Worm (Caenorhabditis elegans) whole organism, young adult: ENCODE results near the gene C52D10.3.

Experiments used
- ama-1 ChIP-seq, 3 experiments: fragments of 150-350 bp in 1 of 3; sonication (generic microtip) in 2 of 3; optimal IDR thresholded peaks; 2 replicates each; lab custom pipeline; 2014 to 2018; ENCODE audit warnings: missing biosample characterization in 2 of 3, missing genetic modification characterization in 2 of 3, missing genetic modification reagents in 2 of 3
- ets-4 ChIP-seq: fragments of 200-800 bp; sonication (Bioruptor generic); optimal IDR thresholded peaks from 2 replicates; lab custom pipeline; 2018; ENCODE audit warnings: mild to moderate bottlenecking, missing genetic modification characterization, missing compliant biosample characterization
- fkh-3 ChIP-seq: sonication (generic microtip); optimal IDR thresholded peaks from 2 replicates; lab custom pipeline; 2016; ENCODE audit warnings: mild to moderate bottlenecking, missing genetic modification characterization, missing compliant biosample characterization
- nfya-1 ChIP-seq: sonication (generic microtip); optimal IDR thresholded peaks from 2 replicates; lab custom pipeline; 2017; ENCODE audit warnings: antibody characterized with exemption, missing compliant biosample characterization, missing genetic modification characterization, borderline replicate concordance; ENCODE audit not compliant: insufficient read depth
- rcor-1 ChIP-seq: fragments of 200-800 bp; sonication (Bioruptor generic); IDR thresholded peaks from 2 replicates; pipeline ENCODE4 v1.3.6; 2022; ENCODE audit warnings: missing genetic modification reagents, missing genetic modification characterization, missing compliant biosample characterization
- unc-130 ChIP-seq: sonication (generic microtip); optimal IDR thresholded peaks from 2 replicates; lab custom pipeline; 2016; ENCODE audit warnings: missing genetic modification reagents, missing genetic modification characterization, missing compliant biosample characterization
- ztf-3 ChIP-seq: fragments of 200-800 bp; sonication (Bioruptor generic); optimal IDR thresholded peaks from 2 replicates; lab custom pipeline; 2018; ENCODE audit warnings: mild to moderate bottlenecking, missing genetic modification characterization, missing compliant biosample characterization

- TF ChIP-seq unc-130 (GFP tag; lab: Kevin White, UChicago) (no peak), fkh-3 (tag; lab: Kevin White, UChicago) (no peak), ets-4 (GFP tag; lab: Kevin White, UChicago) (no peak), ztf-3 (GFP tag; lab: Kevin White, UChicago) (no peak), ama-1 (optimal IDR thresholded peaks at IDR 0.05; lab: Kevin White, UChicago) (no peak), ama-1 (GFP tag; optimal IDR thresholded peaks at IDR 0.05; lab: Kevin White, UChicago) (no peak), rcor-1 (GFP tag; lab: Robert Waterston, UW) (no peak), nfya-1 (tag; lab: Kevin White, UChicago) (no peak)
Observed at ce11 chrIV:17162515-17162914, 13.8 kb upstream of the C52D10.3 start, which contains the start of gene skr-13.
